Worm (Caenorhabditis elegans) whole organism, L3 larva: Measurements from ENCODE around the gene prx-2.

ENCODE experiments used
- aly-2 ChIP-seq: fragments of 150-350 bp; optimal IDR thresholded peaks from 2 replicates; lab custom pipeline; 2014; ENCODE audit warnings: missing biosample characterization, missing genetic modification characterization
- ama-1 ChIP-seq: fragments of 150-350 bp; optimal IDR thresholded peaks from 2 replicates; lab custom pipeline; 2018
- ceh-28 ChIP-seq: fragments of 150-350 bp; optimal IDR thresholded peaks from 2 replicates; lab custom pipeline; 2014; ENCODE audit warnings: missing biosample characterization, missing genetic modification reagents, missing genetic modification characterization
- ceh-82 ChIP-seq: fragments of 150-350 bp; optimal IDR thresholded peaks from 2 replicates; lab custom pipeline; 2014; ENCODE audit warnings: missing biosample characterization, missing genetic modification characterization
- ceh-9 ChIP-seq: sonication (generic microtip); optimal IDR thresholded peaks from 2 replicates; lab custom pipeline; 2018; ENCODE audit warnings: missing biosample characterization, missing genetic modification characterization
- egl-27 ChIP-seq: sonication (generic microtip); optimal IDR thresholded peaks from 4 replicates; lab custom pipeline; 2017; ENCODE audit warnings: missing biosample characterization, missing genetic modification reagents, missing genetic modification characterization
- egl-5 ChIP-seq: fragments of 150-350 bp; optimal IDR thresholded peaks from 2 replicates; lab custom pipeline; 2017; ENCODE audit warnings: missing biosample characterization, missing genetic modification reagents, missing genetic modification characterization, inconsistent platforms
- elt-1 ChIP-seq: fragments of 150-350 bp; optimal IDR thresholded peaks from 2 replicates; lab custom pipeline; 2014; ENCODE audit warnings: missing biosample characterization, missing genetic modification characterization
- elt-3 ChIP-seq, 3 experiments: fragments of 150-350 bp in 1 of 3; sonication (generic microtip) in 2 of 3; optimal IDR thresholded peaks; 2 replicates in 2 of 3; 4 replicates in 1 of 3; lab custom pipeline; 2014 to 2017; ENCODE audit warnings: missing biosample characterization in 3 of 3, missing genetic modification characterization in 3 of 3
- fkh-10 ChIP-seq: sonication (generic microtip); optimal IDR thresholded peaks from 2 replicates; lab custom pipeline; 2017; ENCODE audit warnings: missing biosample characterization, missing genetic modification reagents, missing genetic modification characterization
- fkh-2 ChIP-seq: fragments of 150-350 bp; optimal IDR thresholded peaks from 2 replicates; lab custom pipeline; 2014; ENCODE audit warnings: missing biosample characterization, missing genetic modification reagents, missing genetic modification characterization
- hmg-11 ChIP-seq: sonication (generic microtip); optimal IDR thresholded peaks from 2 replicates; lab custom pipeline; 2016; ENCODE audit warnings: missing genetic modification characterization, missing compliant biosample characterization
- jun-1 ChIP-seq: fragments of 150-350 bp; optimal IDR thresholded peaks from 2 replicates; lab custom pipeline; 2014; ENCODE audit warnings: missing biosample characterization, missing genetic modification reagents, missing genetic modification characterization
- lin-15B ChIP-seq: fragments of 150-350 bp; optimal IDR thresholded peaks from 2 replicates; lab custom pipeline; 2014; ENCODE audit warnings: missing biosample characterization, missing genetic modification characterization
- lin-39 ChIP-seq: fragments of 150-350 bp; optimal IDR thresholded peaks from 2 replicates; lab custom pipeline; 2018; ENCODE audit warnings: missing biosample characterization, missing genetic modification reagents, missing genetic modification characterization
- lsy-12 ChIP-seq: sonication (generic microtip); optimal IDR thresholded peaks from 2 replicates; lab custom pipeline; 2016; ENCODE audit warnings: mild to moderate bottlenecking, missing genetic modification characterization, missing compliant biosample characterization
- mdl-1 ChIP-seq: fragments of 150-350 bp; optimal IDR thresholded peaks from 2 replicates; lab custom pipeline; 2014; ENCODE audit warnings: missing biosample characterization, missing genetic modification characterization
- mml-1 ChIP-seq: fragments of 150-350 bp; sonication (generic microtip); optimal IDR thresholded peaks from 3 replicates; lab custom pipeline; 2014; ENCODE audit warnings: missing biosample characterization, missing genetic modification characterization
- nfya-1 ChIP-seq: sonication (generic microtip); optimal IDR thresholded peaks from 2 replicates; lab custom pipeline; 2017; ENCODE audit warnings: missing genetic modification characterization, mild to moderate bottlenecking, missing compliant biosample characterization, antibody characterized with exemption, moderate library complexity; ENCODE audit not compliant: insufficient read depth
- nhr-11 ChIP-seq: fragments of 150-350 bp; optimal IDR thresholded peaks from 2 replicates; lab custom pipeline; 2014; ENCODE audit warnings: missing biosample characterization, missing genetic modification characterization
- nhr-12 ChIP-seq: fragments of 150-350 bp; optimal IDR thresholded peaks from 2 replicates; lab custom pipeline; 2014; ENCODE audit warnings: missing biosample characterization, missing genetic modification characterization
- nhr-23 ChIP-seq: fragments of 150-350 bp; optimal IDR thresholded peaks from 2 replicates; lab custom pipeline; 2014; ENCODE audit warnings: missing biosample characterization, missing genetic modification reagents, missing genetic modification characterization
- nhr-237 ChIP-seq: fragments of 150-350 bp; optimal IDR thresholded peaks from 2 replicates; lab custom pipeline; 2014; ENCODE audit warnings: missing biosample characterization, missing genetic modification characterization
- nhr-25 ChIP-seq: sonication (generic microtip); optimal IDR thresholded peaks from 2 replicates; lab custom pipeline; 2017; ENCODE audit warnings: missing biosample characterization, missing genetic modification characterization
- nhr-28 ChIP-seq: fragments of 150-350 bp; optimal IDR thresholded peaks from 2 replicates; lab custom pipeline; 2014; ENCODE audit warnings: missing biosample characterization, missing genetic modification characterization
- nhr-67 ChIP-seq: fragments of 150-350 bp; optimal IDR thresholded peaks from 2 replicates; lab custom pipeline; 2014; ENCODE audit warnings: missing biosample characterization, missing genetic modification characterization
- nhr-76 ChIP-seq: fragments of 150-350 bp; sonication (generic microtip); optimal IDR thresholded peaks from 5 replicates; lab custom pipeline; 2014; ENCODE audit warnings: missing biosample characterization, missing genetic modification characterization
- nhr-77 ChIP-seq: fragments of 150-350 bp; optimal IDR thresholded peaks from 2 replicates; lab custom pipeline; 2014; ENCODE audit warnings: missing biosample characterization, missing genetic modification characterization
- pha-4 ChIP-seq: fragments of 150-350 bp; optimal IDR thresholded peaks from 2 replicates; lab custom pipeline; 2014; ENCODE audit warnings: missing biosample characterization, missing genetic modification reagents, missing genetic modification characterization
- pqm-1 ChIP-seq: fragments of 150-350 bp; optimal IDR thresholded peaks from 2 replicates; lab custom pipeline; 2017; ENCODE audit warnings: missing biosample characterization, missing genetic modification characterization, inconsistent platforms
- skn-1 ChIP-seq: fragments of 150-350 bp; optimal IDR thresholded peaks from 2 replicates; lab custom pipeline; 2014; ENCODE audit warnings: missing biosample characterization, missing genetic modification characterization
- snpc-4 ChIP-seq: fragments of 150-350 bp; optimal IDR thresholded peaks from 2 replicates; lab custom pipeline; 2014; ENCODE audit warnings: missing biosample characterization, missing genetic modification characterization
- tbx-2 ChIP-seq: sonication (generic microtip); optimal IDR thresholded peaks from 2 replicates; lab custom pipeline; 2016; ENCODE audit warnings: mild to moderate bottlenecking, missing genetic modification characterization, missing compliant biosample characterization
- unc-39 ChIP-seq: sonication (generic microtip); optimal IDR thresholded peaks from 4 replicates; lab custom pipeline; 2017; ENCODE audit warnings: missing biosample characterization, missing genetic modification characterization
- unc-62 ChIP-seq: fragments of 150-350 bp; sonication (generic microtip); optimal IDR thresholded peaks from 4 replicates; lab custom pipeline; 2014; ENCODE audit warnings: missing biosample characterization, missing genetic modification reagents, missing genetic modification characterization
- zag-1 ChIP-seq: fragments of 150-350 bp; optimal IDR thresholded peaks from 2 replicates; lab custom pipeline; 2014; ENCODE audit warnings: missing biosample characterization, missing genetic modification characterization
- ztf-11 ChIP-seq: fragments of 150-350 bp; optimal IDR thresholded peaks from 2 replicates; lab custom pipeline; 2014; ENCODE audit warnings: missing biosample characterization, missing genetic modification characterization

The prx-2 gene

ce11 chrIV:11681905-11682304 is 38.0 kb downstream of the prx-2 start, which contains the start of gene ZK792.4:
Gene ZK792.4 (minus strand): TSS chrIV:11682005.
- TF ChIP-seq ceh-28 (tag; lab: Kevin White, UChicago) (no peak), pqm-1 (tag; lab: Kevin White, UChicago) (no peak), nhr-11 (tag; lab: Kevin White, UChicago) (no peak), egl-5 (tag; lab: Kevin White, UChicago) (no peak), ceh-82 (tag; lab: Kevin White, UChicago) (no peak), ama-1 (lab: Kevin White, UChicago) (no peak), mdl-1 (tag; lab: Kevin White, UChicago) (no peak), nfya-1 (tag; lab: Kevin White, UChicago) (no peak), nhr-237 (no peak), tbx-2 (no peak), jun-1 (no peak), mml-1 (no peak), zag-1 (tag; lab: Kevin White, UChicago) (no peak), nhr-23 (tag; lab: Kevin White, UChicago) (no peak), egl-27 (tag; lab: Kevin White, UChicago) (no peak), lin-39 (no peak), ceh-9 (tag; lab: Kevin White, UChicago) (no peak), lsy-12 (tag; lab: Kevin White, UChicago) (no peak), nhr-28 (no peak), hmg-11 (no peak)

ce11 chrIV:11688018-11688417 is 44.1 kb downstream of the prx-2 start, which contains the start of gene ZK792.5:
Gene ZK792.5 (minus strand): TSS chrIV:11688118.
- TF ChIP-seq lsy-12 (tag; lab: Kevin White, UChicago): no peak
- TF ChIP-seq nhr-12 (tag; lab: Kevin White, UChicago): no peak
- TF ChIP-seq ceh-9 (tag; lab: Kevin White, UChicago): no peak
- TF ChIP-seq ceh-82 (tag; lab: Kevin White, UChicago): no peak
- TF ChIP-seq elt-3 (tag; optimal IDR thresholded peaks at IDR 0.05; lab: Kevin White, UChicago): no peak
- no peak for TF ChIP-seq ama-1 (lab: Kevin White, UChicago)
- TF ChIP-seq mml-1: no peak
- TF ChIP-seq aly-2 (tag; lab: Kevin White, UChicago): no peak
- TF ChIP-seq nhr-76 (tag; lab: Kevin White, UChicago): no peak
- no peak for TF ChIP-seq pha-4 (tag; lab: Kevin White, UChicago)
- no peak for TF ChIP-seq snpc-4 (tag; lab: Kevin White, UChicago)
- TF ChIP-seq lin-15B (tag; lab: Kevin White, UChicago): no peak
- TF ChIP-seq fkh-10 (GFP tag; lab: Kevin White, UChicago): no peak
- TF ChIP-seq skn-1 (tag; lab: Kevin White, UChicago): no peak
- no peak for TF ChIP-seq nhr-28
- no peak for TF ChIP-seq nhr-25
- TF ChIP-seq nhr-237: no peak
- TF ChIP-seq jun-1: no peak
- TF ChIP-seq unc-62 (GFP tag; lab: Kevin White, UChicago): no peak
- no peak for TF ChIP-seq nhr-77 (tag; lab: Kevin White, UChicago)

ce11 chrIV:11690988-11691387 is 47.1 kb downstream of the prx-2 start, which contains the start of gene let-60:
Gene let-60 (minus strand): TSS chrIV:11691088.
- TF ChIP-seq unc-62 (GFP tag; lab: Kevin White, UChicago) (no peak), ceh-82 (tag; lab: Kevin White, UChicago) (no peak), nfya-1 (tag; lab: Kevin White, UChicago) (no peak), elt-1 (tag; lab: Kevin White, UChicago) (no peak), fkh-2 (tag; lab: Kevin White, UChicago) (no peak), nhr-12 (tag; lab: Kevin White, UChicago) (no peak), nhr-76 (tag; lab: Kevin White, UChicago) (no peak), ztf-11 (tag; lab: Kevin White, UChicago) (no peak), tbx-2 (no peak)

ce11 chrIV:11691524-11691923 is 47.6 kb downstream of the prx-2 start:
- no peak for TF ChIP-seq nhr-67 (tag; lab: Kevin White, UChicago)
- no peak for TF ChIP-seq ama-1 (lab: Kevin White, UChicago)
- no peak for TF ChIP-seq ceh-28 (tag; lab: Kevin White, UChicago)
- TF ChIP-seq fkh-2 (tag; lab: Kevin White, UChicago): no peak
- TF ChIP-seq skn-1 (tag; lab: Kevin White, UChicago): no peak
- TF ChIP-seq unc-39 (tag; lab: Kevin White, UChicago): no peak
- no peak for TF ChIP-seq mdl-1 (tag; lab: Kevin White, UChicago)
- no peak for TF ChIP-seq snpc-4 (tag; lab: Kevin White, UChicago)
- TF ChIP-seq lin-39: peak; percentile 27
